Fruit fly (Drosophila melanogaster) whole organism, pupa: ENCODE measurements around the gene CG34376.

Source experiments
- D1 ChIP-seq: fragments of 200-800 bp; sonication (Bioruptor generic); optimal IDR thresholded peaks from 2 replicates; lab custom pipeline; 2018; ENCODE audit warnings: missing biosample characterization, mild to moderate bottlenecking, missing genetic modification characterization, moderate library complexity
- Pif1B ChIP-seq: fragments of 200-800 bp; sonication (Bioruptor generic); optimal IDR thresholded peaks from 3 replicates; lab custom pipeline; 2016; ENCODE audit warnings: missing biosample characterization, missing genetic modification characterization

DNA sequence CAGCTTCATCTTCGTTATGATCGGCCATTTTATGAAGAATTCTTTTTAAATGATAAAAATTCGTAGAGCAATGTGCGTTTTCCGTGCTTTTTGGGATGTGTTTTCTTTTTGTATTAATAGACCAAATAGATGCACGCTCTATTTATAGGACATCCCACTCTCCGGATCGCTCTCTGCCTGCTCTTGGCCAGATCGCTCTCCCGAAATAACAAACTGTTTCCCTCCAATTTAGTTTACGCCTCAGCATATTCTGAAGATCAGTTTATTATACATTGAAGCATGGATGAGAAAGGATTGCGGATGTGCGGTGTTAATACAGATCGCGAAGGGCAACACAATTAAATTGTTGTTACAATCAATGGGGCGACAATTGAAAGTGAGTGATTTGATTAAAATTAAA lies 41.0 kb downstream of the CG34376 start, which contains the start of gene CG5376:
- TF ChIP-seq D1 (tag; lab: Kevin White, UChicago) (no peak), Pif1B (no peak)
